Worm (Caenorhabditis elegans): ENCODE results near the gene str-148.
"Not testable (repeated sequence)": the region's sequence is repeated elsewhere in the genome, so short reads cannot be mapped to it uniquely, and the experiment has no call there.

str-148 gene

DNA sequence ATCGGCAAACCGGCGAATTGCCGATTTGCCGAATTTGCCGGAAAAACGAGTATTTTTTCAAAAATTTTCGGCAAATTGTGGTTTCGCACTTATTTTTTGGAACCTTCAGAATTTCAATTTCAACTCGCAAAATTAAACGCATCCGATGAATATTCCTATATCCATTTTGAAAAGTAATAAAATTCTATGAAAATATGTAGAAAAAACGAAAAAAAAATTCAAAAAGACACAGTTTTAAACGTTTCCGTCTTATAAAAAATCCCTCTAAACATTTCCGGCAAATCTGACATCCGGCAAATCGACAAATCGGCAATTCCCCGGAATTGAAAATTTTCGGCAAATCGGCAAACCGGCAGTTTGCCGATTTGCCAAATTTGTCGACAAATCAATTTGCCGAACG lies at the start of gene str-148:
TSS of gene str-148 (plus strand) at position 301 of the 400 bp plus-strand sequence.
- TF ChIP-seq tbx-2 (tag; optimal IDR thresholded peaks at IDR 0.05) = no peak
- no peak for TF ChIP-seq R02D3.7 (tag; optimal IDR thresholded peaks at IDR 0.05)
- TF ChIP-seq snpc-4 (tag; optimal IDR thresholded peaks at IDR 0.05) = no peak
- no peak for TF ChIP-seq fkh-10 (GFP tag; optimal IDR thresholded peaks at IDR 0.05)
- no peak for TF ChIP-seq nhr-77 (tag; optimal IDR thresholded peaks at IDR 0.05)
- TF ChIP-seq nhr-23 (tag; optimal IDR thresholded peaks at IDR 0.05) = no peak
- no peak for TF ChIP-seq nhr-237 (tag; optimal IDR thresholded peaks at IDR 0.05)
- TF ChIP-seq nhr-25 (tag; optimal IDR thresholded peaks at IDR 0.05) = no peak
- TF ChIP-seq sea-2 (GFP tag; optimal IDR thresholded peaks at IDR 0.05) = no peak
- TF ChIP-seq nhr-43 (tag; optimal IDR thresholded peaks at IDR 0.05; ENCODE audit: poor library complexity, severe bottlenecking) = no peak
- TF ChIP-seq eor-1 (tag; optimal IDR thresholded peaks at IDR 0.05) = no peak
- no peak for TF ChIP-seq ZK546.5 (tag; optimal IDR thresholded peaks at IDR 0.05)
- TF ChIP-seq nhr-76 (tag; optimal IDR thresholded peaks at IDR 0.05) = no peak
- TF ChIP-seq jun-1 (tag; optimal IDR thresholded peaks at IDR 0.05) = no peak
- TF ChIP-seq egl-5 (tag; optimal IDR thresholded peaks at IDR 0.05) = no peak
- TF ChIP-seq mdl-1 (tag; optimal IDR thresholded peaks at IDR 0.05) = no peak

DNA sequence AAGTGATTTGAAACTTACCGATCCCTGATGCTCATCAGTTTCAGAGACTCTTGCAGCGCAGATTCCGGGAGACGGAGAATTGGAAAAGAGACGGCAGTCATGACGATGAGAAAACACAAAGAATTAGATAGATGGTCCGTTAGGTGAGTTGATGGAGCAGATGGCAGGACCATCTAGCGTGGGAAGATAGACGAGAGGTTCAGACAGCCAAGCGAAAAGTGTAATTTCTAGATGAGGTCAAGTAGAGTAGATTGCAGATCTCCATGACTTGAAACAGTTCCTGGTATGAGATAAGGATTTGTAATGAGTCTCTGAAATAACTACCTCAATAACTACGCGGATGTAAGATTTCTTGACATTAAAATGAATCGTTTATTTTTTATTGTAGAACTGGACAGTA lies 49.7 kb upstream of the str-148 start, which contains the start of gene F45D11.11:
TSS of gene F45D11.11 (minus strand) at position 101 of the 400 bp plus-strand sequence.
- not testable (repeated sequence) for TF ChIP-seq ceh-28, aly-2, ZK546.5 (tag; optimal IDR thresholded peaks at IDR 0.05)

ce11 chrII:999493-999892 lies 46.3 kb upstream of the str-148 start, which contains the start of gene fbxb-29:
Gene fbxb-29, minus strand, starts transcription at chrII:999593.
- TF ChIP-seq unc-62 (GFP tag; optimal IDR thresholded peaks at IDR 0.05) (no peak), zag-1 (tag; optimal IDR thresholded peaks at IDR 0.05) (no peak), unc-39 (tag; optimal IDR thresholded peaks at IDR 0.05) (no peak), ceh-16 (tag; optimal IDR thresholded peaks at IDR 0.05) (no peak), pha-4 (tag; optimal IDR thresholded peaks at IDR 0.05) (no peak), nhr-77 (tag; optimal IDR thresholded peaks at IDR 0.05) (no peak), elt-1 (tag; optimal IDR thresholded peaks at IDR 0.05) (no peak), mdl-1 (tag; optimal IDR thresholded peaks at IDR 0.05) (no peak), nhr-76 (tag; optimal IDR thresholded peaks at IDR 0.05) (no peak), nhr-28 (tag; optimal IDR thresholded peaks at IDR 0.05) (no peak), nhr-237 (tag; optimal IDR thresholded peaks at IDR 0.05) (no peak), lsy-12 (tag; optimal IDR thresholded peaks at IDR 0.05) (no peak)

DNA sequence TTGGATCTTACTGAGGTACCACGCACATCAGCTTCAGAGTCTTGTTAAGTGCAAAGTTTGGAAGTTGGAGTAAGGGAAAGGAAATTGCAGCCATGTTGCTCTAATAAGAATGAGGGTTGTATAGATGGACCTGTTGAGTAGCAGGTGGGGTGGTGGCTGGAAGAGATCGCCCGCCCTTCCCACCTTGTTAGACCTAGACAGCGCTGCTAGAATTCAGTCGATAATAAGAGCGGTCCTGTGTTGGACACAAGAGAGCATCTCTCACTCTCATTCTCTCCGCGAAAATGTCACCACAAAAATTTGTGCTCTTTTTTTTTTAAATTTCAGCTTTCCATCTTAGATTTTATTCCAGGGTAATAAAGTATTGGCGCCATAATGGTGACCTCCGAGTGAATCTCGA lies 44.4 kb upstream of the str-148 start, which contains the start of the genes fbxb-30 and F45D11.5:
TSS of gene fbxb-30 (minus strand) at position 101 of the 400 bp plus-strand sequence.
TSS of gene F45D11.5 (plus strand) at position 352 of the 400 bp plus-strand sequence.
- TF ChIP-seq ceh-9 (tag; optimal IDR thresholded peaks at IDR 0.05) = no peak

ce11 chrII:1006375-1006774 lies 39.4 kb upstream of the str-148 start, which contains the start of gene F45D11.14:
Gene F45D11.14, minus strand, starts transcription at chrII:1006475.
- not testable (repeated sequence) for TF ChIP-seq unc-39, snpc-4, R02D3.7 (tag; optimal IDR thresholded peaks at IDR 0.05)

ce11 chrII:1024684-1025083 lies 21.1 kb upstream of the str-148 start, which contains the start of gene btb-11:
Gene btb-11, minus strand, starts transcription at chrII:1024784.
- TF ChIP-seq sea-2 (GFP tag; optimal IDR thresholded peaks at IDR 0.05); nhr-28 (tag; optimal IDR thresholded peaks at IDR 0.05); nhr-76 (tag; optimal IDR thresholded peaks at IDR 0.05): not testable (repeated sequence)

DNA sequence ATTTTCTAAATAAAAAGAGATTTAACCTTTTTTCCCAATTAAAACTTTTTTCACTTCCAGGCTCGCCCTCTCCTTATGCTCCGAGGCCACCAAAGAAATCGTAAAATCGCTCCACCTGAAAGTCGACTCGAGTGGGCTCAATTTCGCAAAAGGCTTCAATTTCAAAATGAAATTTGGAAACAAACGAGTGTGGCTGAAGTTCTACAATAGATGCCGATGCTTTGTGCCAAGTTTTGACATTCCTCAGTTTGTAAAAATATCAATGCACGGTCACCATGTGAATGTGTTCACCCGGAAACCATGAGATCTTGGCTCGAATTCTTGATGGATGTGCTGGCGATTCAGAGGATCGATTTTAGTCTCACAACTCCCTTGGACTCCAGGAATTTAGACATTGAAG lies 19.1 kb upstream of the str-148 start, which contains the start of gene M01D1.12:
TSS of gene M01D1.12 (plus strand) at position 301 of the 400 bp plus-strand sequence.
- TF ChIP-seq zag-1 (tag; optimal IDR thresholded peaks at IDR 0.05) (no peak), nhr-237 (tag; optimal IDR thresholded peaks at IDR 0.05) (no peak), nhr-76 (tag; optimal IDR thresholded peaks at IDR 0.05) (no peak), fos-1 (tag; optimal IDR thresholded peaks at IDR 0.05) (no peak), snpc-4 (tag; optimal IDR thresholded peaks at IDR 0.05) (no peak), eor-1 (tag; optimal IDR thresholded peaks at IDR 0.05) (no peak), nhr-23 (tag; optimal IDR thresholded peaks at IDR 0.05) (no peak), nhr-11 (tag; optimal IDR thresholded peaks at IDR 0.05) (no peak), pha-4 (tag; optimal IDR thresholded peaks at IDR 0.05) (no peak), elt-2 (tag; optimal IDR thresholded peaks at IDR 0.05) (no peak), ama-1 (optimal IDR thresholded peaks at IDR 0.05) (no peak), ceh-9 (tag; optimal IDR thresholded peaks at IDR 0.05) (no peak), R02D3.7 (tag; optimal IDR thresholded peaks at IDR 0.05) (no peak), tbx-2 (tag; optimal IDR thresholded peaks at IDR 0.05) (no peak), nhr-28 (tag; optimal IDR thresholded peaks at IDR 0.05) (no peak), unc-39 (tag; optimal IDR thresholded peaks at IDR 0.05) (no peak), egl-27 (tag; optimal IDR thresholded peaks at IDR 0.05) (no peak), nhr-43 (tag; optimal IDR thresholded peaks at IDR 0.05; ENCODE audit: poor library complexity, severe bottlenecking) (no peak), elt-1 (tag; optimal IDR thresholded peaks at IDR 0.05) (no peak)

Measured in whole organism, L3 larva.